Fruit fly (Drosophila melanogaster): Measurements from ENCODE around the gene toc.

DNA sequence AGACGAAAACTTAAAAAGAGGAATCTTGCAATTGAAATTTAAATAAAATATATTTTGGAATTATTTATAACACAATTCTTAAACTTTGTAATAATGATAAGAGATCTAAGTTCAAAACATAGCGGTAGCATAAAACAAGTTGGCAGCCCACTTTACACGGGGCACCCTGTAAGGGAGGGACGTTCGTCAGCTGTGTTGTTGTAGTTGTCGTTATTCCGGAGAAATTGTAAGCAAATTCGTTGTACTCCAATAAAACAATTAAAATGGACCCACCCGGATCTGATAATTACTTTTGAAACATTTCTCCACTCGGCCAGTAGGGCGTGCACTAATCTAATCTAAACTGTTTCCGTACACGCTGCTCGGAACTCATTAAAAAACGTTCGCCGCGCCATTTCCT is 114.2 kb downstream of the toc start, which contains the start of gene GABPI:
- TF ChIP-seq Opbp (GFP tag; IDR thresholded peaks at IDR 0.05; ENCODE audit: partially characterized antibody) (no peak), CG13287 (GFP tag; IDR thresholded peaks at IDR 0.05; ENCODE audit: partially characterized antibody) (peak; percentile 35; the same call in 1 of the 2 replicates), CG5953 (GFP tag; IDR thresholded peaks at IDR 0.05) (no peak), Fer3 (tag; optimal IDR thresholded peaks at IDR 0.05) (no peak), CG10543 (GFP tag; optimal IDR thresholded peaks at IDR 0.05) (no peak), lmd (GFP tag; IDR thresholded peaks at IDR 0.05) (no peak), CG11560 (tag; IDR thresholded peaks at IDR 0.05) (no peak), Dbx (GFP tag; IDR thresholded peaks at IDR 0.05) (no peak), CG11093 (GFP tag; IDR thresholded peaks at IDR 0.05) (no peak), ro (GFP tag; IDR thresholded peaks at IDR 0.05) (no peak), grau (tag; optimal IDR thresholded peaks at IDR 0.05) (no peak)
